Fruit fly (Drosophila melanogaster) S2 (cell line): ENCODE data around the gene CG13313.

ENCODE experiments used
- CG8478 ChIP-seq: fragments of >200 bp; optimal IDR thresholded peaks from 2 replicates; lab custom pipeline; 2018
- CTCF ChIP-seq, 2 experiments: fragments of >200 bp; optimal IDR thresholded peaks; 2 replicates each; lab custom pipeline; 2018

- TF ChIP-seq CTCF (optimal IDR thresholded peaks at IDR 0.05; lab: Kevin White, UChicago) (peak in 1 of 2 experiments; percentile 47), CG8478 (lab: Kevin White, UChicago) (no peak)
Observed at dm6 chr3L:8986582-8986981, 27.9 kb downstream of the CG13313 start, which contains the start of gene CG5068.
